Fruit fly (Drosophila melanogaster) whole organism, embryonic: Measurements from ENCODE around the gene TBC1D16.

Experiments
- Asciz ChIP-seq: fragments of 200-800 bp; sonication (Bioruptor generic); optimal IDR thresholded peaks from 2 replicates; lab custom pipeline; 2017; ENCODE audit warnings: missing biosample characterization, mild to moderate bottlenecking, missing genetic modification characterization, missing genetic modification reagents
- BtbVII ChIP-seq: fragments of 200-800 bp; sonication (Bioruptor generic); optimal IDR thresholded peaks from 3 replicates; lab custom pipeline; 2017; ENCODE audit warnings: missing biosample characterization, mild to moderate bottlenecking, missing genetic modification characterization
- CG12236 ChIP-seq: fragments of 200-800 bp; sonication (Bioruptor generic); optimal IDR thresholded peaks from 2 replicates; lab custom pipeline; 2016; ENCODE audit warnings: missing biosample characterization, missing genetic modification characterization
- CG13123 ChIP-seq: fragments of 200-800 bp; sonication (Bioruptor generic); optimal IDR thresholded peaks from 2 replicates; lab custom pipeline; 2016; ENCODE audit warnings: missing biosample characterization, missing genetic modification characterization
- CG7271 ChIP-seq: fragments of 200-800 bp; sonication (Bioruptor generic); optimal IDR thresholded peaks from 2 replicates; lab custom pipeline; 2018; ENCODE audit warnings: missing biosample characterization, mild to moderate bottlenecking, missing genetic modification characterization, moderate library complexity
- HLHmδ ChIP-seq: fragments of 200-800 bp; sonication (Bioruptor generic); optimal IDR thresholded peaks from 2 replicates; lab custom pipeline; 2018; ENCODE audit warnings: missing biosample characterization, mild to moderate bottlenecking, missing genetic modification characterization, moderate library complexity
- Mes4 ChIP-seq: fragments of 200-800 bp; sonication (Bioruptor generic); optimal IDR thresholded peaks from 2 replicates; lab custom pipeline; 2016; ENCODE audit warnings: missing biosample characterization, missing genetic modification characterization
- Sox102F ChIP-seq: fragments of 200-800 bp; sonication (Bioruptor generic); optimal IDR thresholded peaks from 2 replicates; lab custom pipeline; 2018; ENCODE audit warnings: missing biosample characterization, mild to moderate bottlenecking, missing genetic modification characterization, moderate library complexity
- Sry-δ ChIP-seq: fragments of 200-800 bp; sonication (Bioruptor generic); optimal IDR thresholded peaks from 2 replicates; lab custom pipeline; 2016; ENCODE audit warnings: missing biosample characterization, missing genetic modification characterization
- Vsx1 ChIP-seq: fragments of 200-800 bp; sonication (Bioruptor generic); optimal IDR thresholded peaks from 2 replicates; lab custom pipeline; 2017; ENCODE audit warnings: missing biosample characterization, mild to moderate bottlenecking, missing genetic modification characterization, missing genetic modification reagents

- TF ChIP-seq CG12236 (GFP tag; lab: Kevin White, UChicago) (no peak), Asciz (no peak), Mes4 (GFP tag; lab: Kevin White, UChicago) (no peak), Sry-δ (GFP tag; lab: Kevin White, UChicago) (no peak), CG7271 (tag; lab: Kevin White, UChicago) (no peak), Vsx1 (GFP tag; lab: Kevin White, UChicago) (no peak), BtbVII (no peak), Sox102F (no peak), HLHmδ (no peak), CG13123 (GFP tag; lab: Kevin White, UChicago) (no peak)
Observed at dm6 chr2L:10474815-10475214, 39.4 kb upstream of the TBC1D16 start.
